Worm (Caenorhabditis elegans): ENCODE measurements around the gene clh-5.

Gene clh-5

DNA sequence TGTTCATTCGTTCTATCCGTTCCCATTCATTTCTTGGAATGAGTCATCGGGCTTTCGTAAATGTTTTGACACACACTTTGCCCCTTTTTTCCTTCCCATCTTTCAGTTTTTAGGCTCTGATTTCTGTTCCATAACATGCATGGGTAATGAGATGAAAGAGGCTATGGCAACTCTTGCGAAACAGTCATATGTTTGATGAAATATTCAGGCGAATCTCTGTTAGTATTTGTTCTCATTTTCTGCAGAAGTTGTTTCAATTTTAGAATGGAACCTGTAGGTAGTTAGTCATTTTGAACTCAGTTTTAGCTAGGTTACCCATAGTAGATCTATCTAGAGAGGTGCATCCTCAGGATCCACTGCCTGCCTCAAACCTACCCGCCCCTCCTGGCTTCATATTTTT lies 16.6 kb upstream of the clh-5 start:
- no peak for TF ChIP-seq rpc-1 (optimal IDR thresholded peaks at IDR 0.05)
- no peak for TF ChIP-seq rpc-1 (tag; optimal IDR thresholded peaks at IDR 0.05)
- no peak for TF ChIP-seq cebp-1 (GFP tag; IDR thresholded peaks at IDR 0.05)
- peak; percentile 68 for TF ChIP-seq cebp-1 (tag; optimal IDR thresholded peaks at IDR 0.05)

DNA sequence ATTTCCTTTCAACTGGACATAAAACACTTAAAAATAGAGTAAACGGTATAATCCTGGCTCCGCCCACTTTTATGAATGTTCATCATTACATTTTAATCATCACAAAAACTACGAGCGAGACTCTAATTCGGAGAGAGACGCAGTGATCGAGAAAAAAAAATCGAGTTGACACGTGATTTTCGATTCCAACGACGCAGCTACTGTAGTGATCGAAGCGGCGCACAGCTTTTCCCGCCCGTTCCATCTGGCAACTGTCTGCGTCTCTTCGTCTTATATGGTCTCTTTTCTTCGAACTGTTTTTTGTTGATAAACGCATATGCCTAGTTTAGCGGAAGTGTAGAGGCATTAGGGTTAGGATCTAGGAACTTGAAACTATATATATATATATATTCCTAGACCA lies 15.4 kb upstream of the clh-5 start:
- TF ChIP-seq C17E4.6 (GFP tag; IDR thresholded peaks at IDR 0.05) (no peak), T26A5.8 (tag; optimal IDR thresholded peaks at IDR 0.05) (no peak), snpc-4 (GFP tag; optimal IDR thresholded peaks at IDR 0.05) (no peak), snpc-4 (tag; optimal IDR thresholded peaks at IDR 0.05) (no peak), rpc-1 (optimal IDR thresholded peaks at IDR 0.05) (no peak), rpc-1 (tag; optimal IDR thresholded peaks at IDR 0.05) (no peak), sea-2 (GFP tag; IDR thresholded peaks at IDR 0.05) (no peak), Y67H2A.10 (GFP tag; conservative IDR thresholded peaks at IDR 0.05) (no peak), lin-54 (GFP tag; optimal IDR thresholded peaks at IDR 0.05) (no peak), nfya-1 (tag; optimal IDR thresholded peaks at IDR 0.05; ENCODE audit: borderline replicate concordance, insufficient read depth) (no peak), F57A8.1 (GFP tag; optimal IDR thresholded peaks at IDR 0.05) (no peak), F39B2.1 (GFP tag; IDR thresholded peaks at IDR 0.05) (no peak), Y95B8A.8 (GFP tag; IDR thresholded peaks at IDR 0.05) (no peak), cebp-1 (GFP tag; IDR thresholded peaks at IDR 0.05) (no peak), cebp-1 (tag; optimal IDR thresholded peaks at IDR 0.05) (peak; percentile 71), hmg-1.2 (GFP tag; IDR thresholded peaks at IDR 0.05) (peak; percentile 76), die-1 (tag; optimal IDR thresholded peaks at IDR 0.05) (no peak), nhr-120 (GFP tag; IDR thresholded peaks at IDR 0.05) (no peak), mes-4 (tag; optimal IDR thresholded peaks at IDR 0.05) (no peak), attf-5 (GFP tag; optimal IDR thresholded peaks at IDR 0.05) (peak; percentile 62), mel-28 (tag; optimal IDR thresholded peaks at IDR 0.05; ENCODE audit: borderline replicate concordance) (no peak), lsl-1 (GFP tag; optimal IDR thresholded peaks at IDR 0.05) (no peak), ZK185.1 (tag; optimal IDR thresholded peaks at IDR 0.05; ENCODE audit: poor library complexity, severe bottlenecking) (no peak), madf-10 (tag; optimal IDR thresholded peaks at IDR 0.05) (peak; percentile 13), hsf-1 (GFP tag; IDR thresholded peaks at IDR 0.05) (no peak), F33H1.4 (GFP tag; IDR thresholded peaks at IDR 0.05) (no peak), attf-3 (GFP tag; conservative IDR thresholded peaks at IDR 0.05) (no peak), aptf-3 (GFP tag; IDR thresholded peaks at IDR 0.05) (no peak), repo-1 (tag; optimal IDR thresholded peaks at IDR 0.05) (no peak), bed-1 (GFP tag; IDR thresholded peaks at IDR 0.05) (no peak), pha-4 (tag; optimal IDR thresholded peaks at IDR 0.05) (no peak), dpl-1 (GFP tag; optimal IDR thresholded peaks at IDR 0.05) (no peak), B0336.3 (GFP tag; IDR thresholded peaks at IDR 0.05) (peak; percentile 38; the same call in 1 of the 2 replicates), ztf-25 (GFP tag; IDR thresholded peaks at IDR 0.05) (no peak), nhr-27 (tag; optimal IDR thresholded peaks at IDR 0.05) (no peak), efl-1 (GFP tag; optimal IDR thresholded peaks at IDR 0.05) (no peak), mcd-1 (GFP tag; IDR thresholded peaks at IDR 0.05) (peak; percentile 45), K12H6.12 (tag; optimal IDR thresholded peaks at IDR 0.05) (no peak), D2030.7 (GFP tag; IDR thresholded peaks at IDR 0.05) (no peak), K11D2.4 (GFP tag; IDR thresholded peaks at IDR 0.05) (no peak), tlf-1 (GFP tag; optimal IDR thresholded peaks at IDR 0.05) (no peak), lin-40 (tag; optimal IDR thresholded peaks at IDR 0.05) (peak; percentile 31), ceh-79 (tag; optimal IDR thresholded peaks at IDR 0.05) (no peak), ceh-58 (GFP tag; IDR thresholded peaks at IDR 0.05) (no peak), xnd-1 (tag; optimal IDR thresholded peaks at IDR 0.05) (no peak), nhr-179 (tag; optimal IDR thresholded peaks at IDR 0.05) (no peak), hlh-26 (GFP tag; conservative IDR thresholded peaks at IDR 0.05) (no peak), ceh-91 (GFP tag; IDR thresholded peaks at IDR 0.05) (no peak), C06A6.2 (GFP tag; conservative IDR thresholded peaks at IDR 0.05) (no peak)
